Fruit fly (Drosophila melanogaster) whole organism, embryonic: Measurements from ENCODE around the gene plum.
A peak's percentile ranks its signal among the peaks of the same experiment; 100 is the strongest.

ENCODE experiments used
- Adf1 ChIP-seq: fragments of 200-800 bp; sonication (Bioruptor generic); IDR thresholded peaks from 2 replicates; pipeline ENCODE4 v1.3.6; 2022; ENCODE audit warnings: missing biosample characterization, missing genetic modification characterization
- Antp ChIP-seq: fragments of 200-800 bp; sonication (Bioruptor generic); optimal IDR thresholded peaks from 3 replicates; lab custom pipeline; 2016; ENCODE audit warnings: missing biosample characterization, missing genetic modification characterization
- BEAF-32 ChIP-seq: fragments of 200-800 bp; sonication (Bioruptor generic); optimal IDR thresholded peaks from 3 replicates; lab custom pipeline; 2017; ENCODE audit warnings: missing biosample characterization, missing genetic modification characterization, mild to moderate bottlenecking, moderate library complexity, missing genetic modification reagents
- Bgb ChIP-seq: fragments of 200-800 bp; sonication (Bioruptor generic); IDR thresholded peaks from 2 replicates; pipeline ENCODE4 v1.3.6; 2022; ENCODE audit warnings: missing biosample characterization, missing genetic modification characterization; ENCODE audit not compliant: partially characterized antibody
- CG10654 ChIP-seq: fragments of 200-800 bp; sonication (Bioruptor generic); optimal IDR thresholded peaks from 2 replicates; lab custom pipeline; 2016; ENCODE audit warnings: missing biosample characterization, missing genetic modification characterization
- CG10959 ChIP-seq: fragments of 200-800 bp; sonication (Bioruptor generic); IDR thresholded peaks from 2 replicates; pipeline ENCODE4 v1.3.6; 2022; ENCODE audit warnings: missing biosample characterization, missing genetic modification characterization
- CG11085 ChIP-seq: fragments of 200-800 bp; sonication (Bioruptor generic); IDR thresholded peaks from 2 replicates; pipeline ENCODE4 v1.3.6; 2022; ENCODE audit warnings: missing biosample characterization, missing genetic modification characterization
- CG11247 ChIP-seq: fragments of 200-800 bp; sonication (Bioruptor generic); IDR thresholded peaks from 2 replicates; pipeline ENCODE4 v1.3.6; 2022; ENCODE audit warnings: missing biosample characterization, missing genetic modification characterization
- CG11504 ChIP-seq: fragments of 200-800 bp; sonication (Bioruptor generic); optimal IDR thresholded peaks from 3 replicates; lab custom pipeline; 2019; ENCODE audit warnings: missing biosample characterization, mild to moderate bottlenecking, missing genetic modification characterization, moderate library complexity
- CG12071 ChIP-seq: fragments of 200-800 bp; sonication (Bioruptor generic); optimal IDR thresholded peaks from 3 replicates; lab custom pipeline; 2018; ENCODE audit warnings: missing biosample characterization, mild to moderate bottlenecking, missing genetic modification characterization
- CG13424 ChIP-seq: fragments of 200-800 bp; sonication (Bioruptor generic); optimal IDR thresholded peaks from 2 replicates; lab custom pipeline; 2019; ENCODE audit warnings: missing biosample characterization, mild to moderate bottlenecking, missing genetic modification characterization, moderate library complexity
- CG13894 ChIP-seq: fragments of 200-800 bp; sonication (Bioruptor generic); optimal IDR thresholded peaks from 3 replicates; lab custom pipeline; 2018; ENCODE audit warnings: missing biosample characterization, mild to moderate bottlenecking, missing genetic modification characterization, moderate library complexity
- CG14050 ChIP-seq: fragments of 200-800 bp; sonication (Bioruptor generic); IDR thresholded peaks from 3 replicates; pipeline ENCODE4 v1.3.6; 2022; ENCODE audit warnings: missing biosample characterization, missing genetic modification characterization
- CG15011 ChIP-seq: fragments of 200-800 bp; sonication (Bioruptor generic); optimal IDR thresholded peaks from 3 replicates; lab custom pipeline; 2018; ENCODE audit warnings: missing biosample characterization, mild to moderate bottlenecking, missing genetic modification characterization
- CG15479 ChIP-seq: fragments of 200-800 bp; sonication (Bioruptor generic); optimal IDR thresholded peaks from 3 replicates; lab custom pipeline; 2019; ENCODE audit warnings: missing biosample characterization, mild to moderate bottlenecking, missing genetic modification characterization, moderate library complexity
- CG1603 ChIP-seq: fragments of 200-800 bp; sonication (Bioruptor generic); optimal IDR thresholded peaks from 2 replicates; lab custom pipeline; 2019; ENCODE audit warnings: missing biosample characterization, mild to moderate bottlenecking, missing genetic modification characterization, moderate library complexity
- CG17802 ChIP-seq: fragments of 200-800 bp; sonication (Bioruptor generic); optimal IDR thresholded peaks from 2 replicates; lab custom pipeline; 2018; ENCODE audit warnings: missing biosample characterization, mild to moderate bottlenecking, missing genetic modification characterization, moderate library complexity
- CG2116 ChIP-seq: fragments of 200-800 bp; sonication (Bioruptor generic); optimal IDR thresholded peaks from 3 replicates; lab custom pipeline; 2018; ENCODE audit warnings: missing biosample characterization, mild to moderate bottlenecking, missing genetic modification characterization
- CG3163 ChIP-seq: fragments of 200-800 bp; sonication (Bioruptor generic); optimal IDR thresholded peaks from 3 replicates; lab custom pipeline; 2016; ENCODE audit warnings: missing biosample characterization, missing genetic modification characterization
- CG33557 ChIP-seq: fragments of 200-800 bp; sonication (Bioruptor generic); optimal IDR thresholded peaks from 2 replicates; lab custom pipeline; 2019; ENCODE audit warnings: missing biosample characterization, mild to moderate bottlenecking, missing genetic modification characterization, moderate library complexity
- CG4707 ChIP-seq: fragments of 200-800 bp; sonication (Bioruptor generic); optimal IDR thresholded peaks from 2 replicates; lab custom pipeline; 2018; ENCODE audit warnings: missing biosample characterization, mild to moderate bottlenecking, missing genetic modification characterization, moderate library complexity
- CG5180 ChIP-seq: fragments of 200-800 bp; sonication (Bioruptor generic); optimal IDR thresholded peaks from 3 replicates; lab custom pipeline; 2017; ENCODE audit warnings: missing biosample characterization, missing genetic modification characterization, mild to moderate bottlenecking, moderate library complexity, missing genetic modification reagents
- CG6765 ChIP-seq: fragments of 200-800 bp; sonication (Bioruptor generic); optimal IDR thresholded peaks from 3 replicates; lab custom pipeline; 2017; ENCODE audit warnings: missing biosample characterization, mild to moderate bottlenecking, missing genetic modification characterization
- CTCF ChIP-seq: fragments of 200-800 bp; sonication (Bioruptor generic); optimal IDR thresholded peaks from 2 replicates; lab custom pipeline; 2017; ENCODE audit warnings: missing biosample characterization, mild to moderate bottlenecking, missing genetic modification characterization, moderate library complexity
- Dad ChIP-seq: fragments of 200-800 bp; sonication (Bioruptor generic); optimal IDR thresholded peaks from 3 replicates; lab custom pipeline; 2016; ENCODE audit warnings: missing biosample characterization, missing genetic modification characterization
- Dip2 ChIP-seq: fragments of 200-800 bp; sonication (Bioruptor generic); IDR thresholded peaks from 2 replicates; pipeline ENCODE4 v1.3.6; 2022; ENCODE audit warnings: missing biosample characterization, missing genetic modification characterization
- Elba2 ChIP-seq: fragments of 200-800 bp; sonication (Bioruptor generic); optimal IDR thresholded peaks from 3 replicates; lab custom pipeline; 2016; ENCODE audit warnings: missing biosample characterization, missing genetic modification characterization
- Gsc ChIP-seq: fragments of 200-800 bp; sonication (Bioruptor generic); IDR thresholded peaks from 2 replicates; pipeline ENCODE4 v1.3.6; 2022; ENCODE audit warnings: missing biosample characterization, missing genetic modification characterization
- HLHmδ ChIP-seq: fragments of 200-800 bp; sonication (Bioruptor generic); optimal IDR thresholded peaks from 2 replicates; lab custom pipeline; 2018; ENCODE audit warnings: missing biosample characterization, mild to moderate bottlenecking, missing genetic modification characterization, moderate library complexity
- Hr39 ChIP-seq: fragments of >200 bp; optimal IDR thresholded peaks from 2 replicates; lab custom pipeline; 2017
- Kr ChIP-seq: fragments of 200-800 bp; sonication (Bioruptor generic); optimal IDR thresholded peaks from 2 replicates; lab custom pipeline; 2017; ENCODE audit warnings: missing biosample characterization, mild to moderate bottlenecking, missing genetic modification characterization
- Neu2 ChIP-seq: fragments of 200-800 bp; sonication (Bioruptor generic); optimal IDR thresholded peaks from 3 replicates; lab custom pipeline; 2016; ENCODE audit warnings: missing biosample characterization, missing genetic modification characterization, borderline replicate concordance
- Rfx ChIP-seq: fragments of 200-800 bp; sonication (Bioruptor generic); IDR thresholded peaks from 2 replicates; pipeline ENCODE4 v1.3.6; 2022; ENCODE audit warnings: missing biosample characterization, missing genetic modification characterization
- Sin3A ChIP-seq: fragments of >200 bp; optimal IDR thresholded peaks from 2 replicates; lab custom pipeline; 2018
- Sox102F ChIP-seq: fragments of 200-800 bp; sonication (Bioruptor generic); optimal IDR thresholded peaks from 2 replicates; lab custom pipeline; 2018; ENCODE audit warnings: missing biosample characterization, mild to moderate bottlenecking, missing genetic modification characterization, moderate library complexity
- Trl ChIP-seq, 3 experiments: fragments of >200 bp in 2 of 3; fragments of 200-800 bp in 1 of 3; sonication (Bioruptor generic) in 1 of 3; optimal IDR thresholded peaks; 2 replicates in 1 of 3; 3 replicates in 2 of 3; lab custom pipeline; 2016 to 2017; ENCODE audit warnings: missing biosample characterization in 1 of 3, missing genetic modification characterization in 1 of 3
- cad ChIP-seq: fragments of >200 bp; optimal IDR thresholded peaks from 2 replicates; lab custom pipeline; 2017; ENCODE audit warnings: missing biosample characterization, missing genetic modification characterization
- chinmo ChIP-seq: fragments of 200-800 bp; sonication (Bioruptor generic); IDR thresholded peaks from 4 replicates; pipeline ENCODE4 v1.3.6; 2022; ENCODE audit warnings: missing biosample characterization, missing genetic modification characterization; ENCODE audit not compliant: partially characterized antibody
- dati ChIP-seq: fragments of 200-800 bp; sonication (Bioruptor generic); IDR thresholded peaks from 2 replicates; pipeline ENCODE4 v1.3.6; 2022; ENCODE audit warnings: missing biosample characterization, missing genetic modification characterization
- ewg ChIP-seq: fragments of 200-800 bp; sonication (Bioruptor generic); optimal IDR thresholded peaks from 3 replicates; lab custom pipeline; 2017; ENCODE audit warnings: mild to moderate bottlenecking, missing biosample characterization, missing genetic modification reagents, missing genetic modification characterization
- exex ChIP-seq: fragments of 200-800 bp; sonication (Bioruptor generic); optimal IDR thresholded peaks from 4 replicates; lab custom pipeline; 2018; ENCODE audit warnings: missing biosample characterization, mild to moderate bottlenecking, missing genetic modification characterization, moderate library complexity
- hbn ChIP-seq: fragments of 200-800 bp; sonication (Bioruptor generic); IDR thresholded peaks from 2 replicates; pipeline ENCODE4 v1.3.6; 2022; ENCODE audit warnings: missing biosample characterization, missing genetic modification characterization; ENCODE audit not compliant: partially characterized antibody
- ind ChIP-seq: fragments of 200-800 bp; sonication (Bioruptor generic); optimal IDR thresholded peaks from 3 replicates; lab custom pipeline; 2016; ENCODE audit warnings: missing biosample characterization, missing genetic modification characterization
- insv ChIP-seq, 2 experiments: fragments of 200-800 bp; sonication (Bioruptor generic); optimal IDR thresholded peaks; 3 replicates each; lab custom pipeline; 2016 to 2018; ENCODE audit warnings: missing biosample characterization in 2 of 2, missing genetic modification characterization in 2 of 2
- odd ChIP-seq: fragments of 200-800 bp; sonication (Bioruptor generic); optimal IDR thresholded peaks from 2 replicates; lab custom pipeline; 2017; ENCODE audit warnings: missing biosample characterization, mild to moderate bottlenecking, missing genetic modification characterization
- ro ChIP-seq: fragments of 200-800 bp; sonication (Bioruptor generic); IDR thresholded peaks from 2 replicates; pipeline ENCODE4 v1.3.6; 2022; ENCODE audit warnings: missing biosample characterization, missing genetic modification characterization
- sisA ChIP-seq: fragments of 200-800 bp; sonication (Bioruptor generic); IDR thresholded peaks from 2 replicates; pipeline ENCODE4 v1.3.6; 2022; ENCODE audit warnings: missing biosample characterization, missing genetic modification characterization
- slp2 ChIP-seq: fragments of 200-800 bp; sonication (Bioruptor generic); optimal IDR thresholded peaks from 2 replicates; lab custom pipeline; 2016; ENCODE audit warnings: missing biosample characterization, missing genetic modification characterization
- toy ChIP-seq: fragments of 200-800 bp; sonication (Bioruptor generic); IDR thresholded peaks from 2 replicates; pipeline ENCODE4 v1.3.6; 2022; ENCODE audit warnings: missing biosample characterization, missing genetic modification characterization
- unc-4 ChIP-seq: fragments of 200-800 bp; sonication (Bioruptor generic); IDR thresholded peaks from 2 replicates; pipeline ENCODE4 v1.3.6; 2022; ENCODE audit warnings: missing biosample characterization, missing genetic modification characterization; ENCODE audit not compliant: partially characterized antibody

plum gene

DNA sequence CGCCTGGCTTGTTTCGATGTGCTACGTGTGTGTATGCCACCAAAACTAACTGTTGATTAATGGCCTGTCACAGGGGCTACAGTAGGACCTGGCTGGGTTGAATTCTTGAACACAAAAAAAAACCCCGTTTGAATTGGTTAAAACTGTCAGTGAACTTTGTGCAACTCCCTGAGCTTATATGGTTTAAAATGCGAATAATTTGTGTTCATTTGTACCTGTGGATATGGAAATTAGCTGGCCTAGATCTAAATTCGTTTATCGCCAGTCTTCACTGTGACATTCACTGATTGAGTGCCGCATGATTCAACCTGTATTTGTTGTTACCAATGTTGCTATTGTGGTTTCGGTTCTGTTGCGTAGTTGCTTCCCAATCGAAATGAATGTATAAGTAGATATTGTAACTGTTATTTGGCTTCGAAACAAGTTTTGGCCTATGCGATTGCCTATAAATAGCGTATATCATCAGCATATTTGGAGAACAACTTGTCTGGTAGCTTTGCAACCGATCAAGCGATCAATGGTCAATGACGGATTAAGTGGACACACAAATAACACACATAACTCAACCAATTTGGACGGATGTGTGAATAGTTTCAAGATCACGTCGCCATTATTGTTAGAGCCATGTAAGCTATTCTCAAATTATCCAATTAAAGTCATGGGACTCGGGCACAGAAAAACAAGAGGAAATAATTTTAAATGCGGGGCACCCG is 22.7 kb upstream of the plum start (continued):
- TF ChIP-seq CG11085 (GFP tag; lab: Robert Waterston, UW) (peak; percentile 46; the same call in 1 of the 2 replicates), Gsc (no peak), CTCF (GFP tag; lab: Kevin White, UChicago) (no peak), CG11504 (peak; percentile 82), Sin3A (lab: Kevin White, UChicago) (no peak), CG10959 (no peak), CG2116 (GFP tag; lab: Kevin White, UChicago) (peak; percentile 9), Dad (GFP tag; lab: Kevin White, UChicago) (peak; percentile 40), CG15011 (peak; percentile 61), Bgb (GFP tag; lab: Robert Waterston, UW) (no peak), Adf1 (GFP tag; lab: Robert Waterston, UW) (peak; percentile 33; the same call in 1 of the 2 replicates), Neu2 (GFP tag; lab: Kevin White, UChicago) (no peak), CG11247 (GFP tag; lab: Robert Waterston, UW) (peak; percentile 72), sisA (GFP tag; lab: Robert Waterston, UW) (peak; percentile 75), Rfx (peak; percentile 93), odd (peak; percentile 60), dati (GFP tag; lab: Robert Waterston, UW) (peak; percentile 70), cad (no peak), CG13424 (peak; percentile 79), ind (GFP tag; lab: Kevin White, UChicago) (peak; percentile 81), CG1603 (tag; lab: Kevin White, UChicago) (peak; percentile 82), ro (0 out of 2 replicates have a peak, but pooled peaks have one; percentile 8), Dip2 (GFP tag; lab: Robert Waterston, UW) (no peak), CG3163 (GFP tag; lab: Kevin White, UChicago) (peak; percentile 21), slp2 (no peak), CG10654 (peak; percentile 49), chinmo (GFP tag; lab: Robert Waterston, UW) (peak; percentile 93), Hr39 (lab: Kevin White, UChicago) (no peak), CG12071 (GFP tag; lab: Kevin White, UChicago) (peak; percentile 68), CG15479 (GFP tag; lab: Kevin White, UChicago) (no peak), CG33557 (GFP tag; lab: Kevin White, UChicago) (no peak), CG17802 (tag; lab: Kevin White, UChicago) (no peak), HLHmδ (GFP tag; lab: Kevin White, UChicago) (no peak), toy (no peak), BEAF-32 (no peak), exex (tag; lab: Kevin White, UChicago) (peak; percentile 18), CG14050 (GFP tag; lab: Robert Waterston, UW) (peak; percentile 53; the same call in 2 of the 3 replicates), Sox102F (GFP tag; lab: Kevin White, UChicago) (peak; percentile 74), CG13894 (peak; percentile 43), CG4707 (GFP tag; lab: Kevin White, UChicago) (peak; percentile 27), Elba2 (no peak), hbn (no peak), CG6765 (GFP tag; lab: Kevin White, UChicago) (peak; percentile 57), ewg (GFP tag; lab: Kevin White, UChicago) (peak; percentile 28), Kr (no peak), CG5180 (peak; percentile 32), unc-4 (GFP tag; lab: Robert Waterston, UW) (no peak), Trl (optimal IDR thresholded peaks at IDR 0.05; lab: Kevin White, UChicago) (no peak), Trl (GFP tag; optimal IDR thresholded peaks at IDR 0.05; lab: Kevin White, UChicago) (peak; percentile 69), insv (GFP tag; optimal IDR thresholded peaks at IDR 0.05; lab: Kevin White, UChicago) (no peak), Antp (GFP tag; lab: Kevin White, UChicago) (peak; percentile 78)
